Fruit fly (Drosophila melanogaster) whole organism, embryonic: ENCODE measurements around the gene Syx8.

Experiments
- Ada2b ChIP-seq: fragments of 200-800 bp; sonication (Bioruptor generic); IDR thresholded peaks from 2 replicates; pipeline ENCODE4 v1.3.6; 2022; ENCODE audit warnings: missing biosample characterization, missing genetic modification characterization
- Blimp-1 ChIP-seq: fragments of 200-800 bp; sonication (Bioruptor generic); optimal IDR thresholded peaks from 3 replicates; lab custom pipeline; 2018; ENCODE audit warnings: missing biosample characterization, missing genetic modification characterization, mild to moderate bottlenecking, moderate library complexity, missing genetic modification reagents
- CG10147 ChIP-seq: fragments of 200-800 bp; sonication (Bioruptor generic); optimal IDR thresholded peaks from 2 replicates; lab custom pipeline; 2019; ENCODE audit warnings: missing biosample characterization, mild to moderate bottlenecking, missing genetic modification characterization, moderate library complexity
- CG10654 ChIP-seq: fragments of 200-800 bp; sonication (Bioruptor generic); optimal IDR thresholded peaks from 2 replicates; lab custom pipeline; 2016; ENCODE audit warnings: missing biosample characterization, missing genetic modification characterization
- CG11398 ChIP-seq: fragments of 200-800 bp; sonication (Bioruptor generic); optimal IDR thresholded peaks from 2 replicates; lab custom pipeline; 2016; ENCODE audit warnings: missing biosample characterization, missing genetic modification characterization
- CG12744 ChIP-seq: fragments of 200-800 bp; sonication (Bioruptor generic); optimal IDR thresholded peaks from 2 replicates; lab custom pipeline; 2016; ENCODE audit warnings: missing biosample characterization, missing genetic modification characterization
- CG12942 ChIP-seq: fragments of 200-800 bp; sonication (Bioruptor generic); optimal IDR thresholded peaks from 3 replicates; lab custom pipeline; 2016; ENCODE audit warnings: missing biosample characterization, missing genetic modification characterization
- CG15514 ChIP-seq: fragments of 200-800 bp; sonication (Bioruptor generic); optimal IDR thresholded peaks from 3 replicates; lab custom pipeline; 2017; ENCODE audit warnings: missing biosample characterization, missing genetic modification characterization, mild to moderate bottlenecking, moderate library complexity, missing genetic modification reagents
- CG17385 ChIP-seq: fragments of 200-800 bp; sonication (Bioruptor generic); optimal IDR thresholded peaks from 3 replicates; lab custom pipeline; 2018; ENCODE audit warnings: missing biosample characterization, mild to moderate bottlenecking, missing genetic modification characterization
- CG17568 ChIP-seq: fragments of 200-800 bp; sonication (Bioruptor generic); optimal IDR thresholded peaks from 2 replicates; lab custom pipeline; 2018; ENCODE audit warnings: missing biosample characterization, mild to moderate bottlenecking, missing genetic modification characterization, moderate library complexity
- CG17802 ChIP-seq: fragments of 200-800 bp; sonication (Bioruptor generic); optimal IDR thresholded peaks from 2 replicates; lab custom pipeline; 2018; ENCODE audit warnings: missing biosample characterization, mild to moderate bottlenecking, missing genetic modification characterization, moderate library complexity
- CG18619 ChIP-seq: fragments of 200-800 bp; sonication (Bioruptor generic); optimal IDR thresholded peaks from 3 replicates; lab custom pipeline; 2017; ENCODE audit warnings: missing biosample characterization, mild to moderate bottlenecking, missing genetic modification characterization
- CG2678 ChIP-seq: fragments of 200-800 bp; sonication (Bioruptor generic); optimal IDR thresholded peaks from 3 replicates; lab custom pipeline; 2019; ENCODE audit warnings: missing biosample characterization, mild to moderate bottlenecking, missing genetic modification characterization, moderate library complexity
- CG2712 ChIP-seq: fragments of 200-800 bp; optimal IDR thresholded peaks from 3 replicates; lab custom pipeline; 2019; ENCODE audit warnings: missing biosample characterization, mild to moderate bottlenecking, missing genetic modification characterization, moderate library complexity
- CG30403 ChIP-seq: fragments of 200-800 bp; sonication (Bioruptor generic); optimal IDR thresholded peaks from 3 replicates; lab custom pipeline; 2016; ENCODE audit warnings: missing biosample characterization, missing genetic modification characterization
- CG31224 ChIP-seq: fragments of 200-800 bp; sonication (Bioruptor generic); IDR thresholded peaks from 2 replicates; pipeline ENCODE4 v1.3.6; 2022; ENCODE audit warnings: missing biosample characterization, missing genetic modification characterization
- CG31441 ChIP-seq: fragments of 200-800 bp; sonication (Bioruptor generic); IDR thresholded peaks from 2 replicates; pipeline ENCODE4 v1.3.6; 2022; ENCODE audit warnings: missing biosample characterization, missing genetic modification characterization
- CG32767 ChIP-seq: fragments of 200-800 bp; sonication (Bioruptor generic); IDR thresholded peaks from 2 replicates; pipeline ENCODE4 v1.3.6; 2022; ENCODE audit warnings: missing biosample characterization, missing genetic modification characterization
- CG3281 ChIP-seq: fragments of 200-800 bp; sonication (Bioruptor generic); optimal IDR thresholded peaks from 3 replicates; lab custom pipeline; 2017; ENCODE audit warnings: missing biosample characterization, mild to moderate bottlenecking, missing genetic modification characterization
- CG4854 ChIP-seq: fragments of 200-800 bp; sonication (Bioruptor generic); optimal IDR thresholded peaks from 2 replicates; lab custom pipeline; 2016; ENCODE audit warnings: missing biosample characterization, missing genetic modification characterization, inconsistent platforms
- CG7357 ChIP-seq: fragments of 200-800 bp; sonication (Bioruptor generic); IDR thresholded peaks from 3 replicates; pipeline ENCODE4 v1.3.6; 2022; ENCODE audit warnings: missing biosample characterization, missing genetic modification characterization
- CG7372 ChIP-seq: fragments of 200-800 bp; sonication (Bioruptor generic); IDR thresholded peaks from 2 replicates; pipeline ENCODE4 v1.3.6; 2022; ENCODE audit warnings: missing biosample characterization, missing genetic modification characterization
- CG7839 ChIP-seq: fragments of 200-800 bp; sonication (Bioruptor generic); optimal IDR thresholded peaks from 3 replicates; lab custom pipeline; 2018; ENCODE audit warnings: missing biosample characterization, mild to moderate bottlenecking, missing genetic modification characterization, moderate library complexity
- Dek ChIP-seq: fragments of 200-800 bp; sonication (Bioruptor generic); optimal IDR thresholded peaks from 3 replicates; lab custom pipeline; 2019; ENCODE audit warnings: missing biosample characterization, mild to moderate bottlenecking, missing genetic modification characterization, moderate library complexity
- Dip2 ChIP-seq: fragments of 200-800 bp; sonication (Bioruptor generic); IDR thresholded peaks from 2 replicates; pipeline ENCODE4 v1.3.6; 2022; ENCODE audit warnings: missing biosample characterization, missing genetic modification characterization
- Dip3 ChIP-seq: fragments of 200-800 bp; sonication (Bioruptor generic); optimal IDR thresholded peaks from 3 replicates; lab custom pipeline; 2016; ENCODE audit warnings: missing biosample characterization, missing genetic modification characterization
- E2f2 ChIP-seq: fragments of 200-800 bp; sonication (Bioruptor generic); IDR thresholded peaks from 2 replicates; pipeline ENCODE4 v1.3.6; 2022; ENCODE audit warnings: missing biosample characterization, missing genetic modification characterization
- H2.0 ChIP-seq: fragments of 200-800 bp; sonication (Bioruptor generic); IDR thresholded peaks from 2 replicates; pipeline ENCODE4 v1.3.6; 2022; ENCODE audit warnings: missing biosample characterization, missing genetic modification characterization
- HHEX ChIP-seq: fragments of 200-800 bp; sonication (Bioruptor generic); optimal IDR thresholded peaks from 3 replicates; lab custom pipeline; 2017; ENCODE audit warnings: missing biosample characterization, mild to moderate bottlenecking, missing genetic modification characterization, missing genetic modification reagents
- Hr3 ChIP-seq: fragments of 200-800 bp; sonication (Bioruptor generic); optimal IDR thresholded peaks from 3 replicates; lab custom pipeline; 2016; ENCODE audit warnings: missing biosample characterization, missing genetic modification characterization
- Vsx1 ChIP-seq: fragments of 200-800 bp; sonication (Bioruptor generic); optimal IDR thresholded peaks from 2 replicates; lab custom pipeline; 2017; ENCODE audit warnings: missing biosample characterization, mild to moderate bottlenecking, missing genetic modification characterization, missing genetic modification reagents
- bsh ChIP-seq, 2 experiments: fragments of 200-800 bp; sonication (Bioruptor generic); optimal IDR thresholded peaks; 2 replicates each; lab custom pipeline; 2017 to 2018; ENCODE audit warnings: mild to moderate bottlenecking in 2 of 2, missing biosample characterization in 2 of 2, missing genetic modification characterization in 2 of 2, moderate library complexity in 1 of 2
- dmrt11E ChIP-seq: fragments of 200-800 bp; sonication (Bioruptor generic); optimal IDR thresholded peaks from 3 replicates; lab custom pipeline; 2018; ENCODE audit warnings: missing biosample characterization, mild to moderate bottlenecking, missing genetic modification characterization, moderate library complexity
- eve ChIP-seq, 2 experiments: fragments of >200 bp; optimal IDR thresholded peaks; 2 replicates each; lab custom pipeline; 2017; ENCODE audit warnings: missing biosample characterization in 2 of 2, missing genetic modification characterization in 2 of 2
- fd3F ChIP-seq: fragments of 200-800 bp; sonication (Bioruptor generic); optimal IDR thresholded peaks from 2 replicates; lab custom pipeline; 2018; ENCODE audit warnings: missing biosample characterization, mild to moderate bottlenecking, missing genetic modification characterization, moderate library complexity
- knrl ChIP-seq: fragments of 200-800 bp; sonication (Bioruptor generic); IDR thresholded peaks from 3 replicates; pipeline ENCODE4 v1.3.6; 2022; ENCODE audit warnings: missing biosample characterization, missing genetic modification characterization; ENCODE audit not compliant: partially characterized antibody
- lmd ChIP-seq: fragments of 200-800 bp; sonication (Bioruptor generic); IDR thresholded peaks from 2 replicates; pipeline ENCODE4 v1.3.6; 2022; ENCODE audit warnings: missing biosample characterization, missing genetic modification characterization
- pfk ChIP-seq: fragments of 200-800 bp; sonication (Bioruptor generic); optimal IDR thresholded peaks from 2 replicates; lab custom pipeline; 2018; ENCODE audit warnings: missing biosample characterization, mild to moderate bottlenecking, missing genetic modification characterization, moderate library complexity
- pho ChIP-seq: fragments of 200-800 bp; sonication (Bioruptor generic); optimal IDR thresholded peaks from 2 replicates; lab custom pipeline; 2016; ENCODE audit warnings: missing biosample characterization, missing genetic modification characterization
- phol ChIP-seq: fragments of 200-800 bp; sonication (Bioruptor generic); optimal IDR thresholded peaks from 3 replicates; lab custom pipeline; 2018; ENCODE audit warnings: missing biosample characterization, mild to moderate bottlenecking, missing genetic modification characterization, moderate library complexity
- psq ChIP-seq: fragments of 200-800 bp; sonication (Bioruptor generic); optimal IDR thresholded peaks from 2 replicates; lab custom pipeline; 2017; ENCODE audit warnings: missing biosample characterization, missing genetic modification characterization
- schlank ChIP-seq: fragments of 200-800 bp; sonication (Bioruptor generic); optimal IDR thresholded peaks from 2 replicates; lab custom pipeline; 2018; ENCODE audit warnings: missing biosample characterization, mild to moderate bottlenecking, missing genetic modification characterization
- slp2 ChIP-seq: fragments of 200-800 bp; sonication (Bioruptor generic); optimal IDR thresholded peaks from 2 replicates; lab custom pipeline; 2016; ENCODE audit warnings: missing biosample characterization, missing genetic modification characterization
- sob ChIP-seq: fragments of 200-800 bp; sonication (Bioruptor generic); IDR thresholded peaks from 2 replicates; pipeline ENCODE4 v1.3.6; 2022; ENCODE audit warnings: missing biosample characterization, missing genetic modification characterization
- stc ChIP-seq: fragments of 200-800 bp; sonication (Bioruptor generic); IDR thresholded peaks from 2 replicates; pipeline ENCODE4 v1.3.6; 2022; ENCODE audit warnings: missing biosample characterization, missing genetic modification characterization
- twi ChIP-seq: fragments of 200-800 bp; optimal IDR thresholded peaks from 2 replicates; lab custom pipeline; 2019; ENCODE audit warnings: missing biosample characterization, mild to moderate bottlenecking, missing genetic modification characterization, moderate library complexity
- wek ChIP-seq: fragments of 200-800 bp; sonication (Bioruptor generic); optimal IDR thresholded peaks from 3 replicates; lab custom pipeline; 2018; ENCODE audit warnings: missing biosample characterization, mild to moderate bottlenecking, missing genetic modification characterization, moderate library complexity
- z ChIP-seq: fragments of 200-800 bp; sonication (Bioruptor generic); IDR thresholded peaks from 3 replicates; pipeline ENCODE4 v1.3.6; 2022; ENCODE audit warnings: missing biosample characterization, missing genetic modification characterization
- zfh2 ChIP-seq: fragments of 200-800 bp; sonication (Bioruptor generic); optimal IDR thresholded peaks from 2 replicates; lab custom pipeline; 2016; ENCODE audit warnings: missing biosample characterization, missing genetic modification characterization

Syx8 gene

DNA sequence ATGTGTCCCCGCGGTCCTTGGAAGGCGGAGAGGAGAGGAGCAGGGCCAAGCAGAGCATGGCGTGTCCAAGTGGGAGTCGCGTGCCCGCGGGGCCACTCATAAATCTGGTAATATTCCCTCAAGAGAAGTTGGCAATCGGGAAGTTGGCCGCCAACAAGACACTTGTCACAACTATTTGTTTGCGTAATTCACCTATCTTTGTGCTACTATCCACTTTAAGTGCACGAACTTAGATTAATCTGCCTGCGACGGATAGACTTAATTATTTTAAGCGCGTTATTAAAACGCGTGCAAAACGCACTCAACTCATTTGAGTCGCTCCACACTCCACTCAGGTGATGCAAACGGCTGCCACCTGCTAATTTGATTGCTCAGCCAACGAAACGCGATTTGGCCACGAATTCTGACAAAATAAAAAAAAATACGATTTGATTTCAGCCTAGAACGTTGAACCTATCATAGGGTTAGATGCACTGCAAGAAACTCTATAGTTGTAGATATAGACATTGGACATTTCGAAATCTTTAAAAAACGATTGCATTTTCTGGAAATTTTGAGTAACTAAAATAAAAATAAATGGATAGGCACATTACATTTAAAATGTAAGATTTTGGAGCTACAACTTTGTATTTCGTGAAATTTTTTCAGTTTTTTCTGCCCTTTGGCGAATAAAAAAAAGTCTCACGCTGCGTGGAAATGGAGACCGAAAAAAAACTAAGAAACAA is 15.7 kb downstream of the Syx8 start (continued):
- TF ChIP-seq CG3281 (peak; percentile 61), dmrt11E (tag; lab: Kevin White, UChicago) (peak; percentile 17), Vsx1 (peak; percentile 4), knrl (GFP tag; lab: Robert Waterston, UW) (no peak), E2f2 (GFP tag; lab: Robert Waterston, UW) (peak; percentile 43), CG7357 (peak; percentile 52; the same call in 2 of the 3 replicates), CG17385 (GFP tag; lab: Kevin White, UChicago) (peak; percentile 30), bsh (GFP tag; optimal IDR thresholded peaks at IDR 0.05; lab: Kevin White, UChicago) (peak in 1 of 2 experiments; percentile 47), CG17802 (tag; lab: Kevin White, UChicago) (no peak), CG10147 (GFP tag; lab: Kevin White, UChicago) (peak; percentile 64), stc (GFP tag; lab: Robert Waterston, UW) (peak; percentile 55; the same call in 1 of the 2 replicates), HHEX (GFP tag; lab: Kevin White, UChicago) (peak; percentile 36), CG7839 (tag; lab: Kevin White, UChicago) (peak; percentile 67), phol (tag; lab: Kevin White, UChicago) (peak; percentile 47), CG2678 (peak; percentile 71), CG30403 (peak; percentile 59), CG12942 (peak; percentile 31), CG4854 (GFP tag; lab: Kevin White, UChicago) (peak; percentile 18), wek (GFP tag; lab: Kevin White, UChicago) (no peak), twi (tag; lab: Kevin White, UChicago) (no peak), pfk (GFP tag; lab: Kevin White, UChicago) (no peak), CG18619 (GFP tag; lab: Kevin White, UChicago) (peak; percentile 28), pho (GFP tag; lab: Kevin White, UChicago) (peak; percentile 44), eve (GFP tag; optimal IDR thresholded peaks at IDR 0.05; lab: Kevin White, UChicago) (peak in 1 of 2 experiments; percentile 45), zfh2 (GFP tag; lab: Kevin White, UChicago) (peak; percentile 26), CG11398 (no peak), CG12744 (GFP tag; lab: Kevin White, UChicago) (peak; percentile 45), Dip2 (GFP tag; lab: Robert Waterston, UW) (no peak), CG32767 (GFP tag; lab: Robert Waterston, UW) (0 out of 2 replicates have a peak, but pooled peaks have one; percentile 33), CG2712 (tag; lab: Kevin White, UChicago) (peak; percentile 61), slp2 (GFP tag; lab: Kevin White, UChicago) (peak; percentile 49), Ada2b (GFP tag; lab: Robert Waterston, UW) (peak; percentile 48), lmd (GFP tag; lab: Robert Waterston, UW) (peak; percentile 75), schlank (tag; lab: Kevin White, UChicago) (no peak), H2.0 (GFP tag; lab: Robert Waterston, UW) (peak; percentile 32), Hr3 (GFP tag; lab: Kevin White, UChicago) (peak; percentile 42), CG31441 (GFP tag; lab: Robert Waterston, UW) (peak; percentile 30; the same call in 1 of the 2 replicates), sob (GFP tag; lab: Robert Waterston, UW) (peak; percentile 70), fd3F (GFP tag; lab: Kevin White, UChicago) (peak; percentile 58), z (peak; percentile 73), psq (GFP tag; lab: Kevin White, UChicago) (no peak), Blimp-1 (GFP tag; lab: Kevin White, UChicago) (peak; percentile 51), CG7372 (peak; percentile 56; the same call in 1 of the 2 replicates), Dip3 (peak; percentile 8), CG10654 (peak; percentile 42), CG31224 (GFP tag; lab: Robert Waterston, UW) (peak; percentile 15; the same call in 1 of the 2 replicates), CG15514 (GFP tag; lab: Kevin White, UChicago) (peak; percentile 20), Dek (peak; percentile 56), CG17568 (GFP tag; lab: Kevin White, UChicago) (peak; percentile 46)
